Worm (Caenorhabditis elegans): ENCODE data around the gene C17C3.1.

DNA sequence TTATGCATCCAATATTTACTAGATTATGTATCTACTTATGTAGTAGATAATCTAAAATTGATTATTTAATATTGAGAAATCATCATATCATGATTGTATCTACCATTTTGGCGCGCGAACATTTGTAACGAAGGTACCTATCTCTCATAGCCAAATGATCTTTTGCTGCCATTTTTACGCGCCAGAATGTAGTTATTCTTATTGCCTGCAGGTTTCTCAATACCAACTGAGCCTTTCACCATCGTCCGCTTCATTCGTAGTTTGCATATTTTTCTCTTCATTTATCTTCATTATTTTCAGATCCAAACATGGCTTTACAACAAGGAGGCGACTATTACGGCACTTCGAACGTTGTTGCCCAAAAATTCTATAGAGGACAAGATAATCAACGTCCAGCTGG, 42.5 kb upstream of the C17C3.1 start, which contains the start of gene ZK177.1:
- TF ChIP-seq B0019.2 (GFP tag; conservative IDR thresholded peaks at IDR 0.05) (no peak), madf-8 (GFP tag; conservative IDR thresholded peaks at IDR 0.05) (no peak)
